Fruit fly (Drosophila melanogaster) S2 (cell line): ENCODE data around the gene nmdyn-D6.

Experiments
- CG8478 ChIP-seq: fragments of >200 bp; optimal IDR thresholded peaks from 2 replicates; lab custom pipeline; 2018
- CTCF ChIP-seq, 2 experiments: fragments of >200 bp; optimal IDR thresholded peaks; 2 replicates each; lab custom pipeline; 2018

nmdyn-D6 gene

DNA sequence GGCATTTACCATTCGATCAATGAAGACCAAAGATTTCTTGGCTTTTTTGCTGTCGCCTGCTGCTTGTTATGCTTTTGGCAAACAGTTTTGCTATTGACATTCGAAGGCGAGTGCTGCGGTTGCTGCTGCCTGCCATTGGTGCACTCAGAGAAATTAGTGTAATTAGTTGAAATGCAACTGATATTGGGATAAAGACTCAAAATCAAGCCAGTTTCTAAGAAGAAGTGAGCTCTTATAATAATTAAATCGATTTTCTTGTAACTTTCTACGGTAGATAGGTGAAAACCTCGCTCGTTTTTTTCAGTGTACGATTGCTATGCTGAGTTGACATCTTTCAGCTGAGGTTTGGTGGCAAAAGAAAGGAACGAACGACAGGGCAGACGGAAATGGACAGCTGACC lies 38.0 kb downstream of the nmdyn-D6 start:
- TF ChIP-seq CG8478 (lab: Kevin White, UChicago), result no peak
- no peak for TF ChIP-seq CTCF (optimal IDR thresholded peaks at IDR 0.05; lab: Kevin White, UChicago)

DNA sequence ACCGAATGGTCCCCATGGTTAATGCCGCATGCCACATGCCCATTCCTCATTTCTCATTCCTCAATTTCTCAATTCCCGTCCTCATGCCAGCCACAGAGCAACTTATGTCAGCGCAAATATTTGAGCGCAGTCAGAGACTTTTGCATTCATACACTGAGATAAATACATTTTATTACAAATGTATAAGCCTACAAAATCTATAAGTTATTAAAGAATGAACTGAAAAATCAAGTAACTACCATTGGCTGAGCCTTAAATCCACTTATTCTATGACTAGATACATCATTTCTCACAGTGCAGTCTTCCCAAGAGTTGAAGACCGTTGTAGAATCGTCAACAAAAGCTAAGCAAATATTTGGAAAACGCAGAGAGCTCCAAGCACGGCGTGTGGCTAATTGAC lies 38.7 kb downstream of the nmdyn-D6 start:
- TF ChIP-seq CTCF (optimal IDR thresholded peaks at IDR 0.05; lab: Kevin White, UChicago) (no peak), CG8478 (lab: Kevin White, UChicago) (no peak)

DNA sequence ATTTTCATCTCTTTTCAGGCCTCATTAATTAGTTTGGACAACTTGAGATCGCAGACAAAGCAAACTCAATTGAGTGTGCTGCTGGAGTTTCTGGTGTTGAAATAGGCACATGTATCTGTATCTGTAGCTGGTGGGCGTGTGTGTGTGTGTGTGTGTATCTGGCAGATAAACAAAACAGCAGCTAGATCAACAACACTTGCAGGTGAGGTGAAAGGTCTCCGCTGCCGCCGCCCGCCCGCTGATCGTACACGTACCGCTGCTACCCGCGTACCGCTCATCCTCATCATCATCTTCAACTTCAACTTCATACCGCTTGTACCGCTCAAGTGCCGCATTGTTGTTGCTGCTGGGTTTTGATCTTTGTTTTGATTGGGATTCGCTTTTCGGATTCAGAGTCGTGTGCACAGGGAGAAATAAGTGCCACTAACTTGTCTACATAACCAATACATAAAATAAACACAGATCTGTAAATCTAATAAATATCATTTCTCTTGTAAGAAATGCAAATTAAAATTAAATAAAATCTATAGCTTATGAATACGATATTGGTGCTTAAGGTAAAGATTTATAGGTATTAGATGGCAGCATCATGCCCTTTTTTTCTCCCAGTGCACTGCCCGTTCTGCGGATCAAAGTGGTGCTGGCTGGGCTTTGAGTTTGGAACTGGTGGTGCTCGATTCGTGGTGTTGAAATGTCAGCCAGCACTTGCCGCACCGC lies 43.8 kb downstream of the nmdyn-D6 start:
- TF ChIP-seq CTCF (optimal IDR thresholded peaks at IDR 0.05; lab: Kevin White, UChicago), result no peak
- TF ChIP-seq CG8478 (lab: Kevin White, UChicago), result no peak

DNA sequence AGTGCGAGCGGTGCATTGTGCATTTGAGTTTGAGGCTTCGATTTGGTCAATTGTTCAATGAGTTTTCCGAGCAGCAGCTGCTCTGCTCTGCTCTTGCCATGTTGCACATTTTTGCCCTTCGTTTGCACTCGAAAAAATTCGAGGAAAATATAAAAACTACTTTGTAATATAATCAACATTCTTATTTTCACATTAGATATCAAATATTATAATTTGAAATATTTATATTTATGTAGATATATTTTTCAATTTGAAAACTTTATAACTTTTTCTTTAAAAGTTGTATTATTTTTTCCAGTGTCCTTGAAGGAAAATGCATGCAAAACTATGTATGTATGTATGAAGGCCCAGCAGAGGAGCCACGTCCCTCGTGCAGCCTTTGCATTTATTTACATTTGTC lies 45.9 kb downstream of the nmdyn-D6 start:
- TF ChIP-seq CTCF (optimal IDR thresholded peaks at IDR 0.05; lab: Kevin White, UChicago), result no peak
- no peak for TF ChIP-seq CG8478 (lab: Kevin White, UChicago)

DNA sequence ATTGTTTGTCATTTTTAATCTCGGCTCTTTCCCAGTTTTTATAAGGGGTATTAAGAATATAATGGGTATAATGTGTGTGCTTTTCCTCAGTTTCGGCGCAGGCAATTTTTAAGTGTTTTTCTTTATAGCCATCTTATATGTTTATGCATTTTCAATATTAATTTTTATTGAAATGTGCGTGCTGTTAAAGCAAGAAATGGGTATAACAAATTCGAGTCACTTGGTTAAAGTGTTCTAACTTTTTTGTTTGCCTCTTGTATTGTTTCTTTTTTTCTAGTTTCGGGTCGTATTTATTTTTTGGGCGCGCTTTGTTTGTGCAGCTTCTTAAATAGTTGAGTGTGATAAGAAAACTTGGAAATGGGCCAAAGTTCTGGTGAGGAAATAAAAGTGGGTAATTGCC lies 49.7 kb downstream of the nmdyn-D6 start:
- TF ChIP-seq CG8478 (lab: Kevin White, UChicago), result no peak
- TF ChIP-seq CTCF (optimal IDR thresholded peaks at IDR 0.05; lab: Kevin White, UChicago), result no peak
